Fruit fly (Drosophila melanogaster): ENCODE results near the gene eIF4EHP.
A peak's percentile ranks its signal among the peaks of the same experiment; 100 is the strongest.

The eIF4EHP gene

dm6 chr3R:24106059-24106631 is 2.6 kb downstream of the eIF4EHP start (continued):
- no peak for TF ChIP-seq tll (GFP tag; optimal IDR thresholded peaks at IDR 0.05)
- no peak for TF ChIP-seq kni (GFP tag; optimal IDR thresholded peaks at IDR 0.05)
- TF ChIP-seq croc (GFP tag; conservative IDR thresholded peaks at IDR 0.05) = no peak
- no peak for TF ChIP-seq salm (tag; optimal IDR thresholded peaks at IDR 0.05)
- no peak for TF ChIP-seq dan (GFP tag; IDR thresholded peaks at IDR 0.05)
- no peak for TF ChIP-seq CG10431 (GFP tag; optimal IDR thresholded peaks at IDR 0.05)
- no peak for TF ChIP-seq ttk (GFP tag; IDR thresholded peaks at IDR 0.05)
- TF ChIP-seq crp (GFP tag; optimal IDR thresholded peaks at IDR 0.05) = no peak
- peak; percentile 43 for TF ChIP-seq Six4 (GFP tag; optimal IDR thresholded peaks at IDR 0.05)
- peak; percentile 21 for TF ChIP-seq Hr3 (GFP tag; optimal IDR thresholded peaks at IDR 0.05)
- no peak for TF ChIP-seq HmgD (GFP tag; optimal IDR thresholded peaks at IDR 0.05)
- TF ChIP-seq E2f1 (GFP tag; IDR thresholded peaks at IDR 0.05) = no peak
- no peak for TF ChIP-seq Awh (GFP tag; IDR thresholded peaks at IDR 0.05)
- TF ChIP-seq CG3163 (GFP tag; optimal IDR thresholded peaks at IDR 0.05) = no peak
- TF ChIP-seq sqz (GFP tag; optimal IDR thresholded peaks at IDR 0.05) = no peak
- no peak for TF ChIP-seq CG16815 (GFP tag; optimal IDR thresholded peaks at IDR 0.05)
- peak; percentile 52 for TF ChIP-seq Fer3 (tag; optimal IDR thresholded peaks at IDR 0.05)
- TF ChIP-seq inv (GFP tag; IDR thresholded peaks at IDR 0.05; ENCODE audit: partially characterized antibody) = no peak
- TF ChIP-seq caup (GFP tag; optimal IDR thresholded peaks at IDR 0.05; ENCODE audit: severe bottlenecking) = peak; percentile 43
- TF ChIP-seq E2f2 (GFP tag; IDR thresholded peaks at IDR 0.05) = no peak
- TF ChIP-seq CkIIα-i1 (GFP tag; IDR thresholded peaks at IDR 0.05) = no peak
- TF ChIP-seq gce (GFP tag; IDR thresholded peaks at IDR 0.05) = no peak
- TF ChIP-seq CG16863 (GFP tag; optimal IDR thresholded peaks at IDR 0.05) = no peak
- peak; percentile 73 for TF ChIP-seq CG17568 (GFP tag; optimal IDR thresholded peaks at IDR 0.05)
- peak; percentile 39 for TF ChIP-seq CG10209 (GFP tag; optimal IDR thresholded peaks at IDR 0.05)
- TF ChIP-seq CG9437 (GFP tag; optimal IDR thresholded peaks at IDR 0.05) = peak; percentile 96
- no peak for TF ChIP-seq Atf3 (GFP tag; optimal IDR thresholded peaks at IDR 0.05)
- TF ChIP-seq CG2129 (GFP tag; IDR thresholded peaks at IDR 0.05; ENCODE audit: partially characterized antibody) = no peak
- TF ChIP-seq CG7928 (GFP tag; optimal IDR thresholded peaks at IDR 0.05) = peak; percentile 5
- TF ChIP-seq Optix (GFP tag; IDR thresholded peaks at IDR 0.05) = no peak
- TF ChIP-seq CG11093 (GFP tag; IDR thresholded peaks at IDR 0.05) = no peak
- no peak for TF ChIP-seq wor (GFP tag; IDR thresholded peaks at IDR 0.05)
- peak; percentile 13 for TF ChIP-seq org-1 (GFP tag; optimal IDR thresholded peaks at IDR 0.05)
- TF ChIP-seq CG2875 (GFP tag; optimal IDR thresholded peaks at IDR 0.05) = no peak
- no peak for TF ChIP-seq cad (GFP tag; optimal IDR thresholded peaks at IDR 0.05)
- no peak for TF ChIP-seq CG32532 (GFP tag; IDR thresholded peaks at IDR 0.05)
- peak; percentile 49 for TF ChIP-seq Mad (GFP tag; optimal IDR thresholded peaks at IDR 0.05)
- TF ChIP-seq fd102C (GFP tag; optimal IDR thresholded peaks at IDR 0.05) = no peak
- no peak for TF ChIP-seq CG2116 (GFP tag; optimal IDR thresholded peaks at IDR 0.05)
- TF ChIP-seq CG14441 (GFP tag; IDR thresholded peaks at IDR 0.05) = no peak
- no peak for TF ChIP-seq Bgb (GFP tag; IDR thresholded peaks at IDR 0.05; ENCODE audit: partially characterized antibody)
- no peak for TF ChIP-seq schlank (tag; optimal IDR thresholded peaks at IDR 0.05)
- no peak for TF ChIP-seq CG4404 (GFP tag; IDR thresholded peaks at IDR 0.05)
- peak; percentile 51 for TF ChIP-seq Hsf (GFP tag; optimal IDR thresholded peaks at IDR 0.05)
- no peak for TF ChIP-seq ro (GFP tag; IDR thresholded peaks at IDR 0.05)
- no peak for TF ChIP-seq Jarid2 (GFP tag; optimal IDR thresholded peaks at IDR 0.05)
- TF ChIP-seq CG4328 (GFP tag; optimal IDR thresholded peaks at IDR 0.05) = peak; percentile 37
- TF ChIP-seq sna (GFP tag; IDR thresholded peaks at IDR 0.05; ENCODE audit: partially characterized antibody) = no peak
- peak; percentile 18 for TF ChIP-seq CHES-1-like (GFP tag; optimal IDR thresholded peaks at IDR 0.05)
- no peak for TF ChIP-seq aop (GFP tag; IDR thresholded peaks at IDR 0.05)
- peak; percentile 75 for TF ChIP-seq CG17385 (GFP tag; optimal IDR thresholded peaks at IDR 0.05)
